Worm (Caenorhabditis elegans): Measurements from ENCODE around the gene F43C11.8.

ce11 chrII:2306741-2307140 is 25.6 kb upstream of the F43C11.8 start, which contains the start of gene B0281.3:
- TF ChIP-seq snpc-1.1 (tag; optimal IDR thresholded peaks at IDR 0.05; ENCODE audit: insufficient read depth) (no peak), T26A5.8 (tag; optimal IDR thresholded peaks at IDR 0.05) (no peak), Y95B8A.8 (GFP tag; IDR thresholded peaks at IDR 0.05) (no peak), attf-3 (GFP tag; conservative IDR thresholded peaks at IDR 0.05) (no peak), hmg-20 (GFP tag; IDR thresholded peaks at IDR 0.05) (no peak), snpc-4 (GFP tag; optimal IDR thresholded peaks at IDR 0.05) (no peak), snpc-4 (tag; optimal IDR thresholded peaks at IDR 0.05) (no peak), F22D6.2 (tag; optimal IDR thresholded peaks at IDR 0.05) (no peak), dpl-1 (GFP tag; optimal IDR thresholded peaks at IDR 0.05) (no peak), ama-1 (optimal IDR thresholded peaks at IDR 0.05) (no peak), ama-1 (GFP tag; optimal IDR thresholded peaks at IDR 0.05) (no peak), F52B5.7 (tag; optimal IDR thresholded peaks at IDR 0.05) (no peak), hlh-12 (tag; optimal IDR thresholded peaks at IDR 0.05) (no peak), K11D2.4 (GFP tag; IDR thresholded peaks at IDR 0.05) (no peak)

Data from whole organism, young adult.